Fruit fly (Drosophila melanogaster) whole organism, wandering third instar larva: ENCODE measurements around the gene msps.

Source experiments
- CrebA ChIP-seq: fragments of 200-800 bp; sonication (Bioruptor generic); optimal IDR thresholded peaks from 2 replicates; lab custom pipeline; 2016; ENCODE audit warnings: missing biosample characterization, mild to moderate bottlenecking, missing genetic modification characterization, borderline replicate concordance
- Dfd ChIP-seq: fragments of >200 bp; optimal IDR thresholded peaks from 2 replicates; lab custom pipeline; 2017; ENCODE audit warnings: missing biosample characterization, missing genetic modification characterization
- Myc ChIP-seq: fragments of >200 bp; optimal IDR thresholded peaks from 2 replicates; lab custom pipeline; 2017
- Sp1 ChIP-seq: fragments of 200-800 bp; sonication (Bioruptor generic); optimal IDR thresholded peaks from 3 replicates; lab custom pipeline; 2019; ENCODE audit warnings: missing biosample characterization, mild to moderate bottlenecking, missing genetic modification characterization, moderate library complexity
- foxo ChIP-seq, 2 experiments: fragments of 200-800 bp; sonication (Bioruptor generic); optimal IDR thresholded peaks; 2 replicates in 1 of 2; 3 replicates in 1 of 2; lab custom pipeline; 2016 to 2017; ENCODE audit warnings: missing biosample characterization in 2 of 2, missing genetic modification characterization in 2 of 2
- fru ChIP-seq: fragments of 200-800 bp; sonication (Bioruptor generic); optimal IDR thresholded peaks from 3 replicates; lab custom pipeline; 2016; ENCODE audit warnings: missing biosample characterization, mild to moderate bottlenecking, missing genetic modification characterization
- lola ChIP-seq: fragments of >200 bp; optimal IDR thresholded peaks from 2 replicates; lab custom pipeline; 2017; ENCODE audit warnings: missing biosample characterization, missing genetic modification characterization
- usp ChIP-seq: fragments of >200 bp; optimal IDR thresholded peaks from 2 replicates; lab custom pipeline; 2017; ENCODE audit warnings: missing biosample characterization, missing genetic modification characterization
- woc ChIP-seq: sonication (Bioruptor generic); optimal IDR thresholded peaks from 2 replicates; lab custom pipeline; 2016; ENCODE audit warnings: missing biosample characterization, mild to moderate bottlenecking, missing genetic modification characterization

- TF ChIP-seq Dfd (GFP tag; lab: Kevin White, UChicago): no peak
- no peak for TF ChIP-seq CrebA (GFP tag; lab: Kevin White, UChicago)
- no peak for TF ChIP-seq usp
- no peak for TF ChIP-seq Myc (lab: Kevin White, UChicago)
- TF ChIP-seq woc: no peak
- no peak for TF ChIP-seq foxo (GFP tag; optimal IDR thresholded peaks at IDR 0.05; lab: Kevin White, UChicago)
- TF ChIP-seq fru (GFP tag; lab: Kevin White, UChicago): no peak
- no peak for TF ChIP-seq lola (GFP tag; lab: Kevin White, UChicago)
- no peak for TF ChIP-seq Sp1 (GFP tag; lab: Kevin White, UChicago)
Observed at dm6 chr3R:16050621-16051328, at the start of gene msps.
